Worm (Caenorhabditis elegans) whole organism, L1 larva: ENCODE measurements around the gene tag-321.

Experiments used
- aly-2 ChIP-seq: fragments of 150-350 bp; optimal IDR thresholded peaks from 2 replicates; lab custom pipeline; 2014; ENCODE audit warnings: missing biosample characterization, missing genetic modification characterization
- blmp-1 ChIP-seq: fragments of 150-350 bp; optimal IDR thresholded peaks from 2 replicates; lab custom pipeline; 2014; ENCODE audit warnings: missing biosample characterization, missing genetic modification characterization
- dpl-1 ChIP-seq, 3 experiments: fragments of 150-350 bp in 2 of 3; sonication (generic microtip) in 1 of 3; optimal IDR thresholded peaks; 2 replicates each; lab custom pipeline; 2014 to 2017; ENCODE audit warnings: missing biosample characterization in 3 of 3, missing genetic modification characterization in 3 of 3, missing genetic modification reagents in 3 of 3
- efl-1 ChIP-seq, 4 experiments: fragments of 150-350 bp; optimal IDR thresholded peaks in 3 of 4; peaks in 1 of 4; 1 replicate in 1 of 4; 2 replicates in 3 of 4; lab custom pipeline; 2014; ENCODE audit warnings: missing biosample characterization in 2 of 4, missing genetic modification characterization in 2 of 4, missing genetic modification reagents in 2 of 4
- egl-13 ChIP-seq: sonication (generic microtip); optimal IDR thresholded peaks from 2 replicates; lab custom pipeline; 2016; ENCODE audit warnings: missing genotype, missing genetic modification reagents, missing genetic modification characterization, missing compliant biosample characterization
- grh-1 ChIP-seq: fragments of 200-800 bp; sonication (Bioruptor generic); IDR thresholded peaks from 2 replicates; pipeline ENCODE4 v1.3.6; 2022; ENCODE audit warnings: missing genetic modification reagents, missing genetic modification characterization, missing compliant biosample characterization
- nhr-77 ChIP-seq: fragments of 150-350 bp; optimal IDR thresholded peaks from 2 replicates; lab custom pipeline; 2014; ENCODE audit warnings: missing biosample characterization, missing genetic modification characterization
- nhr-90 ChIP-seq: sonication (generic microtip); optimal IDR thresholded peaks from 2 replicates; lab custom pipeline; 2016; ENCODE audit warnings: mild to moderate bottlenecking, missing genetic modification characterization, missing compliant biosample characterization; ENCODE audit not compliant: poor library complexity
- pqm-1 ChIP-seq: sonication (generic microtip); optimal IDR thresholded peaks from 3 replicates; lab custom pipeline; 2017; ENCODE audit warnings: missing biosample characterization, missing genetic modification characterization
- snpc-4 ChIP-seq: fragments of 150-350 bp; optimal IDR thresholded peaks from 2 replicates; lab custom pipeline; 2014; ENCODE audit warnings: missing biosample characterization, missing genetic modification characterization
- unc-62 ChIP-seq: fragments of 150-350 bp; optimal IDR thresholded peaks from 2 replicates; lab custom pipeline; 2014; ENCODE audit warnings: missing biosample characterization, missing genetic modification reagents, missing genetic modification characterization

- TF ChIP-seq aly-2 (tag; lab: Kevin White, UChicago) (no peak), nhr-90 (tag; lab: Kevin White, UChicago) (no peak), grh-1 (GFP tag; lab: Robert Waterston, UW) (no peak), nhr-77 (tag; lab: Kevin White, UChicago) (no peak), efl-1 (optimal IDR thresholded peaks at IDR 0.05; lab: Kevin White, UChicago) (no peak), efl-1 (GFP tag; optimal IDR thresholded peaks at IDR 0.05 in 1 of 2; lab: Kevin White, UChicago) (no peak), egl-13 (tag; lab: Kevin White, UChicago) (no peak), unc-62 (no peak), blmp-1 (tag; lab: Kevin White, UChicago) (no peak), snpc-4 (tag; lab: Kevin White, UChicago) (no peak), pqm-1 (tag; lab: Kevin White, UChicago) (no peak), dpl-1 (GFP tag; optimal IDR thresholded peaks at IDR 0.05; lab: Kevin White, UChicago) (no peak)
These were observed 19.6 kb upstream of the tag-321 start, which contains the start of gene C33H5.16 for ce11 chrIV:7803250-7803649.
